Worm (Caenorhabditis elegans) whole organism, L2 larva: ENCODE measurements around the gene Y56A3A.7.

Experiments
- R02D3.7 ChIP-seq: fragments of 150-350 bp; optimal IDR thresholded peaks from 2 replicates; lab custom pipeline; 2014; ENCODE audit warnings: missing biosample characterization, missing genetic modification characterization
- ama-1 ChIP-seq: fragments of 150-350 bp; optimal IDR thresholded peaks from 2 replicates; lab custom pipeline; 2018; ENCODE audit warnings: inconsistent platforms
- ceh-82 ChIP-seq: fragments of 150-350 bp; optimal IDR thresholded peaks from 2 replicates; lab custom pipeline; 2014; ENCODE audit warnings: missing biosample characterization, missing genetic modification characterization
- lin-39 ChIP-seq: fragments of 150-350 bp; optimal IDR thresholded peaks from 2 replicates; lab custom pipeline; 2014; ENCODE audit warnings: missing biosample characterization, missing genetic modification reagents, missing genetic modification characterization
- lsy-2 ChIP-seq, 2 experiments: fragments of 150-350 bp in 1 of 2; sonication (generic microtip) in 1 of 2; optimal IDR thresholded peaks; 2 replicates each; lab custom pipeline; 2014 to 2017; ENCODE audit warnings: missing biosample characterization in 2 of 2, missing genetic modification characterization in 2 of 2
- mdl-1 ChIP-seq, 2 experiments: fragments of 150-350 bp in 1 of 2; sonication (generic microtip) in 1 of 2; optimal IDR thresholded peaks; 2 replicates each; lab custom pipeline; 2017; ENCODE audit warnings: missing biosample characterization in 2 of 2, missing genetic modification characterization in 2 of 2
- ztf-11 ChIP-seq: sonication (generic microtip); optimal IDR thresholded peaks from 2 replicates; lab custom pipeline; 2017; ENCODE audit warnings: missing biosample characterization, missing genetic modification characterization
- ztf-4 ChIP-seq: fragments of 150-350 bp; optimal IDR thresholded peaks from 2 replicates; lab custom pipeline; 2014; ENCODE audit warnings: missing biosample characterization, missing genetic modification characterization

DNA sequence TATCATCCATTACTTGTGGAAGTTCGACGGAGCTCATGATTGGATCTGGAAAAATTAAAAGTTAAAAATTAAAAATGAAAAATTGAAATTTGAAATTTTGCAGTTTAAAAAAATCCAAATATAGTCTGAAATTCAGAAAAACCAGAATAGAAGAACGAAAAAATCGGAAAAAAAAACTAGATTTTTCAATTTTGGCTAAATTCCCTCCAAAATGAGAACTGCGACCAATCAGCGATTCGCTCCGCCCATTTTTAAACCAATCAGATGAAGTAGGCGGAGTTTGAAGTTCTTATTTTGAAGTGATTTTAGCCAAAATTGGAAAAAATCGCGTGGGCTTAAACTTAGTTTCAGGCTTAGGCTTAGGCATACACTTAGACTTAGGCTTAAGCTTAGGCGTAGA, at the start of gene Y56A3A.7:
- TF ChIP-seq lin-39 (tag; lab: Kevin White, UChicago) (no peak), ztf-4 (no peak), lsy-2 (tag; optimal IDR thresholded peaks at IDR 0.05; lab: Kevin White, UChicago) (no peak), mdl-1 (tag; optimal IDR thresholded peaks at IDR 0.05; lab: Kevin White, UChicago) (no peak), ceh-82 (tag; lab: Kevin White, UChicago) (no peak), ama-1 (lab: Kevin White, UChicago) (no peak), R02D3.7 (tag; lab: Kevin White, UChicago) (no peak), ztf-11 (tag; lab: Kevin White, UChicago) (no peak)
